Fruit fly (Drosophila melanogaster): Measurements from ENCODE around the gene AdipoR.

AdipoR gene

dm6 chr3R:22540686-22541085 lies 7.0 kb downstream of the AdipoR start:
- TF ChIP-seq tj (GFP tag; optimal IDR thresholded peaks at IDR 0.05) (no peak), pad (GFP tag; optimal IDR thresholded peaks at IDR 0.05) (no peak), CG12768 (GFP tag; optimal IDR thresholded peaks at IDR 0.05) (no peak), cnc (optimal IDR thresholded peaks at IDR 0.05) (no peak), CG11617 (GFP tag; optimal IDR thresholded peaks at IDR 0.05) (no peak), toe (GFP tag; optimal IDR thresholded peaks at IDR 0.05) (no peak), ovo (GFP tag; optimal IDR thresholded peaks at IDR 0.05) (no peak), cic (GFP tag; optimal IDR thresholded peaks at IDR 0.05) (no peak), Crg-1 (GFP tag; optimal IDR thresholded peaks at IDR 0.05) (no peak), CG1620 (GFP tag; optimal IDR thresholded peaks at IDR 0.05) (no peak), bab1 (GFP tag; optimal IDR thresholded peaks at IDR 0.05) (no peak), Clk (GFP tag; optimal IDR thresholded peaks at IDR 0.05) (no peak), kay (GFP tag; ENCODE audit: borderline replicate concordance) (no peak), CG5204 (GFP tag; optimal IDR thresholded peaks at IDR 0.05) (no peak), CG7045 (GFP tag; optimal IDR thresholded peaks at IDR 0.05) (no peak), CG33017 (tag; optimal IDR thresholded peaks at IDR 0.05) (no peak)

dm6 chr3R:22539762-22540161 lies 7.9 kb downstream of the AdipoR start, which contains the start of gene CG5326:
Gene CG5326 (minus strand): TSS chr3R:22539919.
- TF ChIP-seq Clk (GFP tag; optimal IDR thresholded peaks at IDR 0.05) (no peak), tj (GFP tag; optimal IDR thresholded peaks at IDR 0.05) (peak; percentile 76)

DNA sequence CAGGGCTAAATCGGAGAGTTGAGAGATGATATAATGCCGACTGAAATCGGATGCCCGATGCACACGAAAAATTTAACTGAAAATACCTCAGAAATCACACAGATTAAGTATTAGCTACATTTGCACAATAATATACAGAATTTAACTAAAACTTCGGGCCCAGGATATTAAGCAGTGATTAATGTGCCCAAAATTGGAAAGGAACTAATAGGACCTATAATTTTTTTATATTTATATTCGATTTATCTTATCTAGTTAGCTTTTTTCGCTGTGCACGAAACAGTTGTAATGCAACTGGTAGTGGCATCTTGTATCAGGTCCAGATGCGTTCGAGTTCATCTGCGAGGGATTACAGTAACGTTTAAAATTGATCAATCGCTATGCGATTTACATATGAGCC lies 8.8 kb downstream of the AdipoR start:
- TF ChIP-seq CG33017 (tag; optimal IDR thresholded peaks at IDR 0.05) (no peak), cic (GFP tag; optimal IDR thresholded peaks at IDR 0.05) (no peak), tj (GFP tag; optimal IDR thresholded peaks at IDR 0.05) (no peak), CG11617 (GFP tag; optimal IDR thresholded peaks at IDR 0.05) (no peak), bab1 (GFP tag; optimal IDR thresholded peaks at IDR 0.05) (no peak), CG5204 (GFP tag; optimal IDR thresholded peaks at IDR 0.05) (no peak), Clk (GFP tag; optimal IDR thresholded peaks at IDR 0.05) (no peak), CG12768 (GFP tag; optimal IDR thresholded peaks at IDR 0.05) (no peak), toe (GFP tag; optimal IDR thresholded peaks at IDR 0.05) (no peak), CG14711 (tag; optimal IDR thresholded peaks at IDR 0.05) (no peak), CG7101 (tag; optimal IDR thresholded peaks at IDR 0.05) (no peak), kay (GFP tag; ENCODE audit: borderline replicate concordance) (no peak)

DNA sequence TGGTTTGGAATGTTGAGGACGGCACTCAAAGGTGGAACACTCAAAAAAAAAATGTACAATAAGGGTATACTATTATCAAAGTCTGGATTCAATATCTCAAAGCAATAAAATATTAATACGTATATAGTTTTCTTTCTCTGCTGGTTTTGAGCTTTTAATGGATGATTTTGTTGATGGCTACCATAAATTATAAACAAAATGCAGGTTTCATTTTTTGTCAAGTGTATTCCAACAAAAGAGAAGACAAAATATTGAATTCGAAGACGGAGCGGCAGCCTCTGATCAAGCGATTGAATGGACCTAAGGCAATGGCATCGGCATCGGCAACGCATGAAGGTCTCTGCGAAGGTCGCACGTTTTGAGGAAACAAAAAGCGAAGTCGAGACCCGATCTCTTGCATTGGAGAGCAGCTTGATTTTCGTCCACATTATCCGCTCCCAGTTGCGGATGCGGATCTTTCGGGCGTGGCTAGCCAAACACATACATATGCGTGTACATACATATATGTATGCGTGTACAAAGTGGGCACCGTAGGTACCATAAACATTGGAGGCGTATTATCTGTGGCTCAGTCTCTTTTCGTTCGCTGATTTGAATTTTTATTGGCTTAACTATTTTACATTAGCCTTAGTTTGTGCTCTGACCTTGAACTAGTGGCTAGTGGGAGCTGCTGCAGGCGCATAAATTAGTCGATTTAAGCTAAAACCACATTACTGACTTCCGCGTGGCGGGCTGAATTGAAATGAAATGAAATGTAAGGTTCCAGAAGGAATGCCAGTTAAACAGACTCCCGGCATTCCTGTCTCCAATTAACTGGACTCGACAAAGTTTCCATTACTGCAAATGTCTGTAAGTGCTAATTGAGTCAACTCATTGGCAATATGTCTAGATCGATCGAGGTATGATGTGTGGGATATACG lies 10.9 kb downstream of the AdipoR start:
- no peak for TF ChIP-seq ovo (GFP tag; optimal IDR thresholded peaks at IDR 0.05)
- TF ChIP-seq CG33017 (tag; optimal IDR thresholded peaks at IDR 0.05) = no peak
- TF ChIP-seq CG5204 (GFP tag; optimal IDR thresholded peaks at IDR 0.05) = no peak
- no peak for TF ChIP-seq Hr96 (GFP tag; optimal IDR thresholded peaks at IDR 0.05)
- no peak for TF ChIP-seq pad (GFP tag; optimal IDR thresholded peaks at IDR 0.05)
- TF ChIP-seq CG7045 (GFP tag; optimal IDR thresholded peaks at IDR 0.05) = no peak
- TF ChIP-seq bab1 (GFP tag; optimal IDR thresholded peaks at IDR 0.05) = no peak
- no peak for TF ChIP-seq toe (GFP tag; optimal IDR thresholded peaks at IDR 0.05)
- TF ChIP-seq Clk (GFP tag; optimal IDR thresholded peaks at IDR 0.05) = no peak
- no peak for TF ChIP-seq CG1620 (GFP tag; optimal IDR thresholded peaks at IDR 0.05)
- TF ChIP-seq CG12768 (GFP tag; optimal IDR thresholded peaks at IDR 0.05) = no peak
- TF ChIP-seq CG11617 (GFP tag; optimal IDR thresholded peaks at IDR 0.05) = no peak
- no peak for TF ChIP-seq kay (GFP tag; ENCODE audit: borderline replicate concordance)
- no peak for TF ChIP-seq cic (GFP tag; optimal IDR thresholded peaks at IDR 0.05)
- TF ChIP-seq cnc (optimal IDR thresholded peaks at IDR 0.05) = no peak
- TF ChIP-seq CG14711 (tag; optimal IDR thresholded peaks at IDR 0.05) = no peak
- TF ChIP-seq tj (GFP tag; optimal IDR thresholded peaks at IDR 0.05) = no peak
- TF ChIP-seq CG7101 (tag; optimal IDR thresholded peaks at IDR 0.05) = no peak
- no peak for TF ChIP-seq Crg-1 (GFP tag; optimal IDR thresholded peaks at IDR 0.05)
- TF ChIP-seq Mnt (GFP tag; optimal IDR thresholded peaks at IDR 0.05) = no peak

dm6 chr3R:22535945-22536344 lies 11.7 kb downstream of the AdipoR start:
- no peak for TF ChIP-seq Crg-1 (GFP tag; optimal IDR thresholded peaks at IDR 0.05)
- TF ChIP-seq Mnt (GFP tag; optimal IDR thresholded peaks at IDR 0.05) = no peak
- TF ChIP-seq toe (GFP tag; optimal IDR thresholded peaks at IDR 0.05) = no peak
- no peak for TF ChIP-seq CG7045 (GFP tag; optimal IDR thresholded peaks at IDR 0.05)
- no peak for TF ChIP-seq pad (GFP tag; optimal IDR thresholded peaks at IDR 0.05)
- TF ChIP-seq CG5204 (GFP tag; optimal IDR thresholded peaks at IDR 0.05) = no peak
- TF ChIP-seq CG14711 (tag; optimal IDR thresholded peaks at IDR 0.05) = no peak
- no peak for TF ChIP-seq kay (GFP tag; ENCODE audit: borderline replicate concordance)
- no peak for TF ChIP-seq CG33017 (tag; optimal IDR thresholded peaks at IDR 0.05)

dm6 chr3R:22533973-22534931 lies 13.4 kb downstream of the AdipoR start:
- peak; percentile 97 for TF ChIP-seq tj (GFP tag; optimal IDR thresholded peaks at IDR 0.05)
- TF ChIP-seq CG11617 (GFP tag; optimal IDR thresholded peaks at IDR 0.05) = no peak
- no peak for TF ChIP-seq cic (GFP tag; optimal IDR thresholded peaks at IDR 0.05)
- no peak for TF ChIP-seq toe (GFP tag; optimal IDR thresholded peaks at IDR 0.05)
- no peak for TF ChIP-seq pad (GFP tag; optimal IDR thresholded peaks at IDR 0.05)
- TF ChIP-seq CG7045 (GFP tag; optimal IDR thresholded peaks at IDR 0.05) = no peak
